Worm (Caenorhabditis elegans): ENCODE measurements around the gene swp-1.

The swp-1 gene

DNA sequence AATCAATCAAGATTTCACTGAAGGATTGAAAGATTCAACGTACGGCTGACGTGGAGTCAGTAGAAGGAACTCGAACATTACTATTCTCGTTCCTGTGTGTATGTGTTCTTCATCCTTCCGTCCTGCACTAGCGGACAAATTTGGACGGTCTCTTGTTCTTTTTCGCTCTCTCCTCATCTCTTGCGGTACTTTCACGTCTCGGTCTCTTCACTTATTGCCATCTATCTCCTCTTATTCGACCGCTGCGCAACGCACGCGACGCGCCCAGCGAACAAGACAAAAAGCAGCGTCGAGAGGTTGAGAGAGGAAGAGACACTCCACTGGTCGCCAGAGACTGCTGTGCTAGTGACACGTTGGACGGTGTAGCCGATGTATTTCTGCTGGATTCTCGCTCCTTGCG, 10.1 kb upstream of the swp-1 start:
- peak; percentile 70 for TF ChIP-seq Y55F3AM.14 (GFP tag; optimal IDR thresholded peaks at IDR 0.05)
- no peak for TF ChIP-seq nhr-11 (tag; optimal IDR thresholded peaks at IDR 0.05)
- peak; percentile 75 for TF ChIP-seq F13H6.1 (tag; optimal IDR thresholded peaks at IDR 0.05)
- TF ChIP-seq nhr-10 (tag; optimal IDR thresholded peaks at IDR 0.05): no peak
- no peak for TF ChIP-seq dmd-4 (tag; optimal IDR thresholded peaks at IDR 0.05)
- TF ChIP-seq ceh-16 (tag; optimal IDR thresholded peaks at IDR 0.05): no peak
- TF ChIP-seq ZK546.5 (tag; optimal IDR thresholded peaks at IDR 0.05): no peak
- TF ChIP-seq C34F6.9 (tag; optimal IDR thresholded peaks at IDR 0.05): peak; percentile 87
- peak; percentile 73 for TF ChIP-seq nhr-21 (tag; optimal IDR thresholded peaks at IDR 0.05)
- TF ChIP-seq lsy-2 (tag; optimal IDR thresholded peaks at IDR 0.05): peak in 1 of 2 experiments; percentile 64
- peak; percentile 34 for TF ChIP-seq sma-3 (GFP tag; optimal IDR thresholded peaks at IDR 0.05)
- no peak for TF ChIP-seq ama-1 (optimal IDR thresholded peaks at IDR 0.05)
- TF ChIP-seq ztf-4 (tag; optimal IDR thresholded peaks at IDR 0.05): peak; percentile 7
- TF ChIP-seq sem-4 (tag; optimal IDR thresholded peaks at IDR 0.05): peak; percentile 62
- peak; percentile 83 for TF ChIP-seq unc-55 (GFP tag; optimal IDR thresholded peaks at IDR 0.05)
- TF ChIP-seq nhr-25 (tag; optimal IDR thresholded peaks at IDR 0.05): peak; percentile 60
- peak; percentile 88 for TF ChIP-seq nhr-129 (tag; optimal IDR thresholded peaks at IDR 0.05)
- peak; percentile 24 for TF ChIP-seq blmp-1 (tag; optimal IDR thresholded peaks at IDR 0.05; ENCODE audit: insufficient read depth)
- TF ChIP-seq egl-27 (tag; optimal IDR thresholded peaks at IDR 0.05): peak; percentile 26
- TF ChIP-seq snpc-4 (tag; optimal IDR thresholded peaks at IDR 0.05): peak; percentile 26
- TF ChIP-seq lin-13 (GFP tag; optimal IDR thresholded peaks at IDR 0.05): peak; percentile 12
- no peak for TF ChIP-seq nhr-237 (tag; optimal IDR thresholded peaks at IDR 0.05)
- no peak for TF ChIP-seq zag-1 (tag; optimal IDR thresholded peaks at IDR 0.05)
- TF ChIP-seq crh-2 (tag; optimal IDR thresholded peaks at IDR 0.05): peak; percentile 51
- peak; percentile 84 for TF ChIP-seq lin-11 (tag; optimal IDR thresholded peaks at IDR 0.05)
- peak; percentile 54 for TF ChIP-seq fos-1 (tag; optimal IDR thresholded peaks at IDR 0.05)
- TF ChIP-seq mdl-1 (tag; optimal IDR thresholded peaks at IDR 0.05): peak; percentile 63 to 68

DNA sequence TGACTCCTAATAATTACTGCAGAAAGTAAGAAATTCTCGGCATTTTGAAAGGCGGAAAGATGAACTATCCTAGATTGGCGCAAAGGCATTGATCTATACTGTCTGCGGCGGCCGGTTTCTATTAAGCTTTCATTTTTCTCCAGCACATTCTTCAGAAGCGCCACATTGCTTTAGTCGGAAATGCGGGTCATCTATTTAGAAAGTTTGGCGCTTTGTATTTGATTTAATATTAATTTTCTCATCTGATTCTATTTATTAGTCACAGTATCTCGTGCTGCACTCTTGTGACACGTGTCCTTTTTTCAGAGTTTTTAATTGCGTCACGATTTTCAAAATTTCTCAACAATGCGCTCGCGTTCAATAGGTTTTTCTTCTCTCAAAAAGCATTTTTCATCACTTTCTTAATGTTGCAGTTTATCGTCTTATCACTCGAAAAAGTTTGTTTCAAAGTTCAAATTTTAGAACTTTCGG, 9.7 kb upstream of the swp-1 start:
- TF ChIP-seq nhr-6 (tag; optimal IDR thresholded peaks at IDR 0.05): peak; percentile 16
- TF ChIP-seq sma-9 (GFP tag; optimal IDR thresholded peaks at IDR 0.05): peak; percentile 2
- no peak for TF ChIP-seq sma-9 (tag; optimal IDR thresholded peaks at IDR 0.05)
- no peak for TF ChIP-seq lin-39 (tag; optimal IDR thresholded peaks at IDR 0.05)
- no peak for TF ChIP-seq sma-3 (GFP tag; optimal IDR thresholded peaks at IDR 0.05)
- no peak for TF ChIP-seq lin-13 (GFP tag; optimal IDR thresholded peaks at IDR 0.05)
- no peak for TF ChIP-seq mbf-1 (tag; optimal IDR thresholded peaks at IDR 0.05)
- no peak for TF ChIP-seq nhr-12 (tag; optimal IDR thresholded peaks at IDR 0.05)
- no peak for TF ChIP-seq mab-5 (tag; optimal IDR thresholded peaks at IDR 0.05)
- no peak for TF ChIP-seq crh-2 (tag; optimal IDR thresholded peaks at IDR 0.05)
- no peak for TF ChIP-seq nhr-77 (tag; optimal IDR thresholded peaks at IDR 0.05)

ce11 chrIII:5714230-5714983, 9.1 kb upstream of the swp-1 start, which contains the start of gene arf-1:
Gene arf-1 (plus strand): TSS chrIII:5714886.
- TF ChIP-seq ceh-82 (tag; optimal IDR thresholded peaks at IDR 0.05) (no peak), nhr-77 (tag; optimal IDR thresholded peaks at IDR 0.05) (no peak), Y55F3AM.14 (GFP tag; optimal IDR thresholded peaks at IDR 0.05) (no peak), egl-27 (tag; optimal IDR thresholded peaks at IDR 0.05) (no peak), lin-11 (tag; optimal IDR thresholded peaks at IDR 0.05) (no peak), mbf-1 (tag; optimal IDR thresholded peaks at IDR 0.05) (no peak), unc-39 (tag; optimal IDR thresholded peaks at IDR 0.05) (no peak), ztf-11 (tag; optimal IDR thresholded peaks at IDR 0.05) (no peak), zag-1 (tag; optimal IDR thresholded peaks at IDR 0.05) (no peak), ztf-4 (tag; optimal IDR thresholded peaks at IDR 0.05) (no peak), fos-1 (tag; optimal IDR thresholded peaks at IDR 0.05) (no peak), elt-3 (tag; optimal IDR thresholded peaks at IDR 0.05) (no peak), nhr-25 (tag; optimal IDR thresholded peaks at IDR 0.05) (no peak)
